Worm (Caenorhabditis elegans) whole organism, L4 larva: ENCODE measurements around the gene C45H4.18.

Source experiments
- R02D3.7 ChIP-seq: fragments of 150-350 bp; sonication (generic microtip); optimal IDR thresholded peaks from 3 replicates; lab custom pipeline; 2014; ENCODE audit warnings: missing biosample characterization, missing genetic modification characterization
- T20F7.1 ChIP-seq: fragments of 200-800 bp; sonication (Bioruptor generic); optimal IDR thresholded peaks from 2 replicates; lab custom pipeline; 2018; ENCODE audit warnings: mild to moderate bottlenecking, missing genetic modification characterization, missing compliant biosample characterization
- T26A8.4 ChIP-seq: fragments of 200-800 bp; sonication (Bioruptor generic); IDR thresholded peaks from 2 replicates; pipeline ENCODE4 v1.3.6; 2022; ENCODE audit warnings: missing genetic modification characterization, missing compliant biosample characterization
- Y48G9A.11 ChIP-seq: fragments of 200-800 bp; sonication (Bioruptor generic); IDR thresholded peaks from 2 replicates; pipeline ENCODE4 v1.3.6; 2022; ENCODE audit warnings: missing genetic modification reagents, missing genetic modification characterization, missing compliant biosample characterization
- Y5F2A.4 ChIP-seq: fragments of 200-800 bp; sonication (Bioruptor generic); optimal IDR thresholded peaks from 2 replicates; lab custom pipeline; 2018; ENCODE audit warnings: mild to moderate bottlenecking, missing genetic modification characterization, missing compliant biosample characterization
- ZK546.5 ChIP-seq, 2 experiments: sonication (generic microtip); optimal IDR thresholded peaks; 2 replicates each; lab custom pipeline; 2017; ENCODE audit warnings: missing biosample characterization in 2 of 2, missing genetic modification characterization in 2 of 2
- aha-1 ChIP-seq: fragments of 150-350 bp; peaks from one replicate; lab custom pipeline; 2014; ENCODE audit warnings: missing biosample characterization, missing genetic modification characterization
- aly-2 ChIP-seq: sonication (generic microtip); optimal IDR thresholded peaks from 2 replicates; lab custom pipeline; 2018; ENCODE audit warnings: missing biosample characterization, missing genetic modification characterization
- ama-1 ChIP-seq: fragments of 150-350 bp; optimal IDR thresholded peaks from 2 replicates; lab custom pipeline; 2014; ENCODE audit warnings: inconsistent platforms, mixed read lengths
- attf-4 ChIP-seq: sonication (generic microtip); optimal IDR thresholded peaks from 3 replicates; lab custom pipeline; 2017; ENCODE audit warnings: missing biosample characterization, missing genetic modification characterization
- ceh-20 ChIP-seq: fragments of 200-800 bp; sonication (Bioruptor generic); IDR thresholded peaks from 2 replicates; pipeline ENCODE4 v1.3.6; 2022; ENCODE audit warnings: missing genetic modification reagents, missing genetic modification characterization, missing compliant biosample characterization
- ceh-32 ChIP-seq: sonication (generic microtip); optimal IDR thresholded peaks from 2 replicates; lab custom pipeline; 2016; ENCODE audit warnings: mild to moderate bottlenecking, missing genetic modification characterization, missing compliant biosample characterization; ENCODE audit not compliant: poor library complexity
- ceh-62 ChIP-seq: sonication (generic microtip); optimal IDR thresholded peaks from 2 replicates; lab custom pipeline; 2017; ENCODE audit warnings: missing biosample characterization, missing genetic modification characterization
- ces-1 ChIP-seq: fragments of 150-350 bp; sonication (generic microtip); optimal IDR thresholded peaks from 4 replicates; lab custom pipeline; 2014; ENCODE audit warnings: missing biosample characterization, missing genetic modification reagents, missing genetic modification characterization
- ctbp-1 ChIP-seq: fragments of 200-800 bp; sonication (Bioruptor generic); IDR thresholded peaks from 2 replicates; pipeline ENCODE4 v1.3.6; 2022; ENCODE audit warnings: missing genetic modification reagents, missing genetic modification characterization, missing compliant biosample characterization
- daf-16 ChIP-seq, 3 experiments: sonication (generic microtip); optimal IDR thresholded peaks; 2 replicates each; lab custom pipeline; 2016 to 2017; ENCODE audit warnings: missing genetic modification characterization in 3 of 3, missing genetic modification reagents in 3 of 3, mild to moderate bottlenecking in 2 of 3, missing compliant biosample characterization in 2 of 3, missing biosample characterization in 1 of 3, moderate library complexity in 1 of 3
- dmd-6 ChIP-seq: fragments of 200-800 bp; sonication (Bioruptor generic); IDR thresholded peaks from 2 replicates; pipeline ENCODE4 v1.3.6; 2022; ENCODE audit warnings: missing genetic modification reagents, missing genetic modification characterization, missing compliant biosample characterization
- dmd-8 ChIP-seq: fragments of 200-800 bp; sonication (Bioruptor generic); IDR thresholded peaks from 2 replicates; pipeline ENCODE4 v1.3.6; 2022; ENCODE audit warnings: missing genetic modification characterization, missing compliant biosample characterization
- dmd-9 ChIP-seq: fragments of 200-800 bp; sonication (Bioruptor generic); IDR thresholded peaks from 2 replicates; pipeline ENCODE4 v1.3.6; 2022; ENCODE audit warnings: missing genetic modification reagents, missing genetic modification characterization, missing compliant biosample characterization
- dve-1 ChIP-seq: sonication (generic microtip); optimal IDR thresholded peaks from 2 replicates; lab custom pipeline; 2017; ENCODE audit warnings: antibody characterized with exemption, mild to moderate bottlenecking, missing genetic modification characterization, missing compliant biosample characterization; ENCODE audit not compliant: insufficient read depth
- egl-27 ChIP-seq: sonication (generic microtip); optimal IDR thresholded peaks from 3 replicates; lab custom pipeline; 2017; ENCODE audit warnings: missing biosample characterization, missing genetic modification reagents, missing genetic modification characterization
- egl-43 ChIP-seq: fragments of 200-800 bp; sonication (Bioruptor generic); IDR thresholded peaks from 2 replicates; pipeline ENCODE4 v1.3.6; 2022; ENCODE audit warnings: missing genetic modification reagents, missing genetic modification characterization, missing compliant biosample characterization
- fkh-10 ChIP-seq: fragments of 150-350 bp; optimal IDR thresholded peaks from 2 replicates; lab custom pipeline; 2014; ENCODE audit warnings: missing biosample characterization, missing genetic modification reagents, missing genetic modification characterization
- hlh-11 ChIP-seq: fragments of 200-800 bp; sonication (Bioruptor generic); optimal IDR thresholded peaks from 2 replicates; lab custom pipeline; 2018; ENCODE audit warnings: mild to moderate bottlenecking, missing genetic modification characterization, missing compliant biosample characterization
- jun-1 ChIP-seq: fragments of 150-350 bp; optimal IDR thresholded peaks from 2 replicates; lab custom pipeline; 2014; ENCODE audit warnings: missing biosample characterization, missing genetic modification reagents, missing genetic modification characterization
- lin-38 ChIP-seq: fragments of 200-800 bp; sonication (Bioruptor generic); IDR thresholded peaks from 2 replicates; pipeline ENCODE4 v1.3.6; 2022; ENCODE audit warnings: missing genetic modification reagents, missing genetic modification characterization, missing compliant biosample characterization
- madf-5 ChIP-seq, 2 experiments: fragments of 200-800 bp; sonication (Bioruptor generic); IDR thresholded peaks; 2 replicates each; pipeline ENCODE4 v1.3.6; 2022; ENCODE audit warnings: missing compliant biosample characterization in 2 of 2, missing genetic modification characterization in 2 of 2
- madf-9 ChIP-seq: fragments of 200-800 bp; sonication (Bioruptor generic); conservative IDR thresholded peaks from 2 replicates; pipeline ENCODE4 v1.3.6; 2022; ENCODE audit warnings: missing genetic modification reagents, missing genetic modification characterization, missing compliant biosample characterization
- mdl-1 ChIP-seq, 2 experiments: fragments of 150-350 bp in 1 of 2; sonication (generic microtip) in 1 of 2; optimal IDR thresholded peaks; 2 replicates each; lab custom pipeline; 2014 to 2017; ENCODE audit warnings: missing biosample characterization in 2 of 2, missing genetic modification characterization in 2 of 2
- mep-1 ChIP-seq: fragments of 150-350 bp; sonication (generic microtip); optimal IDR thresholded peaks from 3 replicates; lab custom pipeline; 2014; ENCODE audit warnings: missing biosample characterization, missing genetic modification characterization
- nhr-10 ChIP-seq: fragments of 150-350 bp; optimal IDR thresholded peaks from 2 replicates; lab custom pipeline; 2014; ENCODE audit warnings: missing biosample characterization, missing genetic modification characterization
- nhr-102 ChIP-seq: sonication (generic microtip); optimal IDR thresholded peaks from 2 replicates; lab custom pipeline; 2016; ENCODE audit warnings: mild to moderate bottlenecking, missing genetic modification characterization, moderate library complexity, missing compliant biosample characterization
- nhr-111 ChIP-seq: fragments of 200-800 bp; sonication (Bioruptor generic); optimal IDR thresholded peaks from 2 replicates; lab custom pipeline; 2018; ENCODE audit warnings: mild to moderate bottlenecking, missing genetic modification characterization, missing compliant biosample characterization
- nhr-237 ChIP-seq: sonication (generic microtip); optimal IDR thresholded peaks from 2 replicates; lab custom pipeline; 2017; ENCODE audit warnings: missing biosample characterization, missing genetic modification characterization
- nhr-28 ChIP-seq: fragments of 150-350 bp; optimal IDR thresholded peaks from 2 replicates; lab custom pipeline; 2014; ENCODE audit warnings: missing biosample characterization, missing genetic modification characterization
- nhr-48 ChIP-seq: sonication (generic microtip); optimal IDR thresholded peaks from 2 replicates; lab custom pipeline; 2016; ENCODE audit warnings: mild to moderate bottlenecking, missing genetic modification characterization, missing compliant biosample characterization
- nhr-6 ChIP-seq: fragments of 150-350 bp; optimal IDR thresholded peaks from 2 replicates; lab custom pipeline; 2014; ENCODE audit warnings: missing biosample characterization, missing genetic modification characterization
- pha-4 ChIP-seq, 2 experiments: fragments of 150-350 bp in 1 of 2; fragments of 200-800 bp in 1 of 2; sonication (Bioruptor generic) in 1 of 2; IDR thresholded peaks in 1 of 2; optimal IDR thresholded peaks in 1 of 2; 2 replicates each; pipeline versions ENCODE4 v1.3.6 to Lab custom; 2014 to 2022; ENCODE audit warnings: missing genetic modification characterization in 2 of 2, missing genetic modification reagents in 2 of 2, missing biosample characterization in 1 of 2, missing compliant biosample characterization in 1 of 2
- php-3 ChIP-seq: fragments of 200-800 bp; sonication (Bioruptor generic); IDR thresholded peaks from 2 replicates; pipeline ENCODE4 v1.3.6; 2022; ENCODE audit warnings: missing genetic modification reagents, missing genetic modification characterization, missing compliant biosample characterization
- pqm-1 ChIP-seq: sonication (generic microtip); optimal IDR thresholded peaks from 2 replicates; lab custom pipeline; 2017; ENCODE audit warnings: missing biosample characterization, missing genetic modification characterization
- sdz-12 ChIP-seq: fragments of 200-800 bp; sonication (Bioruptor generic); optimal IDR thresholded peaks from 2 replicates; lab custom pipeline; 2018; ENCODE audit warnings: mild to moderate bottlenecking, missing genetic modification characterization, missing compliant biosample characterization
- snpc-1.2 ChIP-seq: fragments of 200-800 bp; sonication (Bioruptor generic); IDR thresholded peaks from 2 replicates; pipeline ENCODE4 v1.3.6; 2022; ENCODE audit warnings: missing genetic modification reagents, missing genetic modification characterization, missing compliant biosample characterization
- snpc-4 ChIP-seq: fragments of 150-350 bp; optimal IDR thresholded peaks from 2 replicates; lab custom pipeline; 2014; ENCODE audit warnings: missing biosample characterization, missing genetic modification characterization
- spr-3 ChIP-seq: fragments of 200-800 bp; sonication (Bioruptor generic); optimal IDR thresholded peaks from 2 replicates; lab custom pipeline; 2018; ENCODE audit warnings: mild to moderate bottlenecking, missing genetic modification characterization, missing compliant biosample characterization
- tag-97 ChIP-seq: fragments of 200-800 bp; sonication (Bioruptor generic); IDR thresholded peaks from 2 replicates; pipeline ENCODE4 v1.3.6; 2022; ENCODE audit warnings: missing genetic modification characterization, missing compliant biosample characterization
- unc-130 ChIP-seq: sonication (generic microtip); optimal IDR thresholded peaks from 2 replicates; lab custom pipeline; 2016; ENCODE audit warnings: missing genetic modification reagents, missing genetic modification characterization, missing compliant biosample characterization
- zag-1 ChIP-seq: fragments of 150-350 bp; optimal IDR thresholded peaks from 2 replicates; lab custom pipeline; 2014; ENCODE audit warnings: missing biosample characterization, missing genetic modification characterization
- zfp-2 ChIP-seq: sonication (generic microtip); optimal IDR thresholded peaks from 2 replicates; lab custom pipeline; 2016; ENCODE audit warnings: mild to moderate bottlenecking, missing genetic modification characterization, missing compliant biosample characterization
- zfp-3 ChIP-seq: fragments of 200-800 bp; sonication (Bioruptor generic); conservative IDR thresholded peaks from 2 replicates; pipeline ENCODE4 v1.3.6; 2022; ENCODE audit warnings: missing genetic modification reagents, missing genetic modification characterization, missing compliant biosample characterization
- zip-11 ChIP-seq: fragments of 200-800 bp; sonication (Bioruptor generic); IDR thresholded peaks from 2 replicates; pipeline ENCODE4 v1.3.6; 2022; ENCODE audit warnings: missing genetic modification characterization, missing compliant biosample characterization
- zip-2 ChIP-seq: fragments of 150-350 bp; optimal IDR thresholded peaks from 2 replicates; lab custom pipeline; 2014; ENCODE audit warnings: missing biosample characterization, missing genetic modification characterization
- ztf-11 ChIP-seq: fragments of 150-350 bp; optimal IDR thresholded peaks from 2 replicates; lab custom pipeline; 2014; ENCODE audit warnings: missing biosample characterization, missing genetic modification characterization

Gene C45H4.18

DNA sequence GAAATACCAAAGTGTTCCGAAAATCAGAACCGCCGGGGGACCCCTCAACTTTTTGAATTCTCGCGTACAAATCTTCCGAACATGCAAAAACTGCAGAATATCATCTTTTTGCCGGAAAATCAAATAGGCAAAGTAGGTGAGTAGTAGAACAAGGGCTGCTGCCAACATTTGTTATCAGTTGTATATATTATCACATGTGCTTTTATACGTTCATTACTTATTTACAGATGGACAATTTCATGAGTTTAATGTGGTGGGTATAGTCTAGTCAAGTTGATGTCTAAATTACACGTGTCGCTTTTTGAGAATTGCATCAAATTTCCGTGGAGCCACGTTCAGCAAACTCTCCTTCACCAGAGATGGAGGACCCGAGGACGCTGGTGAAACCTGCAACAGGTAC lies 25.9 kb downstream of the C45H4.18 start, which contains the start of gene cyp-32B1:
Gene cyp-32B1 (minus strand): TSS at position 176 of the 400 bp plus-strand sequence.
- TF ChIP-seq egl-43 (GFP tag; lab: Robert Waterston, UW), result no peak
- no peak for TF ChIP-seq sdz-12
- TF ChIP-seq nhr-111, result no peak
- TF ChIP-seq zfp-2 (tag; lab: Kevin White, UChicago), result no peak
- TF ChIP-seq nhr-10 (tag; lab: Kevin White, UChicago), result no peak
- no peak for TF ChIP-seq mep-1 (tag; lab: Kevin White, UChicago)
- TF ChIP-seq zag-1 (tag; lab: Kevin White, UChicago), result no peak
- TF ChIP-seq spr-3 (GFP tag; lab: Kevin White, UChicago), result no peak
- TF ChIP-seq snpc-4 (tag; lab: Kevin White, UChicago), result no peak
- TF ChIP-seq Y48G9A.11 (GFP tag; lab: Robert Waterston, UW), result no peak
- no peak for TF ChIP-seq lin-38 (GFP tag; lab: Robert Waterston, UW)
- no peak for TF ChIP-seq attf-4 (tag; lab: Kevin White, UChicago)
- peak; percentile 50; the same call in 1 of the 2 replicates for TF ChIP-seq dmd-6 (GFP tag; lab: Robert Waterston, UW)
- no peak for TF ChIP-seq zfp-3 (GFP tag; lab: Robert Waterston, UW)
- TF ChIP-seq nhr-237 (tag; lab: Kevin White, UChicago), result no peak
- TF ChIP-seq php-3 (GFP tag; lab: Robert Waterston, UW), result 0 out of 2 replicates have a peak, but pooled peaks have one; percentile 35
- TF ChIP-seq ZK546.5 (tag; optimal IDR thresholded peaks at IDR 0.05; lab: Kevin White, UChicago), result no peak
- no peak for TF ChIP-seq aha-1 (tag; lab: Kevin White, UChicago)
- TF ChIP-seq ceh-32 (tag; lab: Kevin White, UChicago), result no peak
- TF ChIP-seq ceh-20 (GFP tag; lab: Robert Waterston, UW), result no peak
- TF ChIP-seq aly-2 (tag; lab: Kevin White, UChicago), result no peak
- TF ChIP-seq zip-2 (tag; lab: Kevin White, UChicago), result no peak
- TF ChIP-seq madf-5 (GFP tag; IDR thresholded peaks at IDR 0.05; lab: Robert Waterston, UW), result no peak
- TF ChIP-seq T26A8.4 (GFP tag; lab: Robert Waterston, UW), result no peak
- TF ChIP-seq hlh-11 (tag; lab: Kevin White, UChicago), result peak; percentile 2
- TF ChIP-seq fkh-10, result no peak
- TF ChIP-seq egl-27 (tag; lab: Kevin White, UChicago), result no peak
- TF ChIP-seq snpc-1.2 (GFP tag; lab: Robert Waterston, UW), result no peak
- no peak for TF ChIP-seq daf-16 (GFP tag; optimal IDR thresholded peaks at IDR 0.05; lab: Kevin White, UChicago)
- peak; percentile 67 for TF ChIP-seq daf-16 (tag; optimal IDR thresholded peaks at IDR 0.05; lab: Kevin White, UChicago)
- no peak for TF ChIP-seq ceh-62 (tag; lab: Kevin White, UChicago)
- no peak for TF ChIP-seq unc-130 (GFP tag; lab: Kevin White, UChicago)
- no peak for TF ChIP-seq ztf-11 (tag; lab: Kevin White, UChicago)
- no peak for TF ChIP-seq jun-1 (tag; lab: Kevin White, UChicago)
- peak; percentile 52 for TF ChIP-seq dve-1 (tag; lab: Kevin White, UChicago)
- TF ChIP-seq nhr-6, result no peak
- peak; percentile 37 for TF ChIP-seq nhr-28 (tag; lab: Kevin White, UChicago)
- TF ChIP-seq mdl-1 (tag; optimal IDR thresholded peaks at IDR 0.05; lab: Kevin White, UChicago), result peak in 1 of 2 experiments; percentile 15
- no peak for TF ChIP-seq pha-4 (GFP tag; IDR thresholded peaks at IDR 0.05; lab: Robert Waterston, UW)
- TF ChIP-seq pha-4 (tag; optimal IDR thresholded peaks at IDR 0.05; lab: Kevin White, UChicago), result no peak
- no peak for TF ChIP-seq tag-97 (GFP tag; lab: Robert Waterston, UW)
- peak; percentile 29 for TF ChIP-seq pqm-1 (tag; lab: Kevin White, UChicago)
- no peak for TF ChIP-seq dmd-8
- no peak for TF ChIP-seq ctbp-1
- no peak for TF ChIP-seq Y5F2A.4 (GFP tag; lab: Kevin White, UChicago)
- TF ChIP-seq nhr-102 (tag; lab: Kevin White, UChicago), result no peak
- no peak for TF ChIP-seq zip-11 (GFP tag; lab: Robert Waterston, UW)
- TF ChIP-seq R02D3.7 (tag; lab: Kevin White, UChicago), result no peak
- no peak for TF ChIP-seq madf-9 (GFP tag; lab: Robert Waterston, UW)
- TF ChIP-seq nhr-48, result no peak
- TF ChIP-seq T20F7.1 (GFP tag; lab: Kevin White, UChicago), result no peak
- no peak for TF ChIP-seq ces-1 (GFP tag; lab: Kevin White, UChicago)
- no peak for TF ChIP-seq ama-1
- no peak for TF ChIP-seq dmd-9 (GFP tag; lab: Robert Waterston, UW)
